Worm (Caenorhabditis elegans) whole organism, young adult: ENCODE data around the gene T20D3.14.

Source experiments
- C06A6.2 ChIP-seq: fragments of 200-800 bp; sonication (Bioruptor generic); conservative IDR thresholded peaks from 2 replicates; pipeline ENCODE4 v1.3.6; 2022; ENCODE audit warnings: missing genetic modification characterization, missing compliant biosample characterization
- F10E7.11 ChIP-seq: sonication (generic microtip); optimal IDR thresholded peaks from 2 replicates; lab custom pipeline; 2017; ENCODE audit warnings: mild to moderate bottlenecking, missing genetic modification characterization, moderate library complexity, missing compliant biosample characterization
- F33H1.4 ChIP-seq: fragments of 200-800 bp; sonication (Bioruptor generic); IDR thresholded peaks from 2 replicates; pipeline ENCODE4 v1.3.6; 2022; ENCODE audit warnings: missing genetic modification reagents, missing genetic modification characterization, missing compliant biosample characterization
- F49E8.2 ChIP-seq: sonication (generic microtip); optimal IDR thresholded peaks from 3 replicates; lab custom pipeline; 2017; ENCODE audit warnings: missing genetic modification characterization, mild to moderate bottlenecking, missing compliant biosample characterization, antibody characterized with exemption, moderate library complexity; ENCODE audit not compliant: insufficient read depth
- F55B11.4 ChIP-seq: sonication (generic microtip); optimal IDR thresholded peaks from 2 replicates; lab custom pipeline; 2016; ENCODE audit warnings: missing compliant biosample characterization, missing genetic modification characterization, borderline replicate concordance; ENCODE audit not compliant: insufficient read depth
- F57A8.1 ChIP-seq: fragments of 200-800 bp; sonication (Bioruptor generic); optimal IDR thresholded peaks from 2 replicates; lab custom pipeline; 2018; ENCODE audit warnings: mild to moderate bottlenecking, missing genetic modification characterization, moderate library complexity, missing compliant biosample characterization
- Y53G8AR.9 ChIP-seq: fragments of 200-800 bp; sonication (Bioruptor generic); conservative IDR thresholded peaks from 2 replicates; pipeline ENCODE4 v1.3.6; 2022; ENCODE audit warnings: missing genetic modification reagents, missing genetic modification characterization, missing compliant biosample characterization
- Y56A3A.18 ChIP-seq: fragments of 200-800 bp; sonication (Bioruptor generic); IDR thresholded peaks from 2 replicates; pipeline ENCODE4 v1.3.6; 2022; ENCODE audit warnings: missing genetic modification reagents, missing genetic modification characterization, missing compliant biosample characterization
- Y79H2A.3 ChIP-seq: fragments of 200-800 bp; sonication (Bioruptor generic); conservative IDR thresholded peaks from 2 replicates; pipeline ENCODE4 v1.3.6; 2022; ENCODE audit warnings: missing genetic modification reagents, missing genetic modification characterization, missing compliant biosample characterization
- Y95B8A.8 ChIP-seq: fragments of 200-800 bp; sonication (Bioruptor generic); IDR thresholded peaks from 2 replicates; pipeline ENCODE4 v1.3.6; 2022; ENCODE audit warnings: missing genetic modification reagents, missing genetic modification characterization, missing compliant biosample characterization
- akir-1 ChIP-seq: fragments of 200-800 bp; sonication (Bioruptor generic); optimal IDR thresholded peaks from 2 replicates; lab custom pipeline; 2018; ENCODE audit warnings: mild to moderate bottlenecking, missing genetic modification characterization, moderate library complexity, missing compliant biosample characterization
- attf-3 ChIP-seq: fragments of 200-800 bp; sonication (Bioruptor generic); conservative IDR thresholded peaks from 2 replicates; pipeline ENCODE4 v1.3.6; 2022; ENCODE audit warnings: missing genetic modification reagents, missing genetic modification characterization, missing compliant biosample characterization
- bed-1 ChIP-seq: fragments of 200-800 bp; sonication (Bioruptor generic); IDR thresholded peaks from 2 replicates; pipeline ENCODE4 v1.3.6; 2022; ENCODE audit warnings: missing genetic modification reagents, missing genetic modification characterization, missing compliant biosample characterization
- cebp-2 ChIP-seq: fragments of 200-800 bp; sonication (Bioruptor generic); IDR thresholded peaks from 2 replicates; pipeline ENCODE4 v1.3.6; 2022; ENCODE audit warnings: missing genetic modification characterization, missing compliant biosample characterization
- ceh-100 ChIP-seq: fragments of 200-800 bp; sonication (Bioruptor generic); IDR thresholded peaks from 2 replicates; pipeline ENCODE4 v1.3.6; 2022; ENCODE audit warnings: missing genetic modification reagents, missing genetic modification characterization, missing compliant biosample characterization
- ceh-58 ChIP-seq: fragments of 200-800 bp; sonication (Bioruptor generic); IDR thresholded peaks from 2 replicates; pipeline ENCODE4 v1.3.6; 2022; ENCODE audit warnings: missing genetic modification characterization, missing compliant biosample characterization
- chd-7 ChIP-seq: sonication (generic microtip); optimal IDR thresholded peaks from 2 replicates; lab custom pipeline; 2016; ENCODE audit warnings: mild to moderate bottlenecking, missing genetic modification characterization, moderate library complexity, missing compliant biosample characterization
- efl-1 ChIP-seq: fragments of 150-350 bp; optimal IDR thresholded peaks from 2 replicates; lab custom pipeline; 2014; ENCODE audit warnings: missing biosample characterization, missing genetic modification reagents, missing genetic modification characterization
- egl-44 ChIP-seq: fragments of 200-800 bp; sonication (Bioruptor generic); IDR thresholded peaks from 2 replicates; pipeline ENCODE4 v1.3.6; 2022; ENCODE audit warnings: missing genetic modification reagents, missing genetic modification characterization, missing compliant biosample characterization
- ets-4 ChIP-seq: fragments of 200-800 bp; sonication (Bioruptor generic); optimal IDR thresholded peaks from 2 replicates; lab custom pipeline; 2018; ENCODE audit warnings: mild to moderate bottlenecking, missing genetic modification characterization, missing compliant biosample characterization
- gei-17 ChIP-seq: fragments of 200-800 bp; sonication (Bioruptor generic); optimal IDR thresholded peaks from 2 replicates; lab custom pipeline; 2018; ENCODE audit warnings: mild to moderate bottlenecking, missing genetic modification characterization, missing compliant biosample characterization
- lag-1 ChIP-seq: fragments of 200-800 bp; sonication (Bioruptor generic); IDR thresholded peaks from 2 replicates; pipeline ENCODE4 v1.3.6; 2022; ENCODE audit warnings: missing genetic modification reagents, missing genetic modification characterization, missing compliant biosample characterization
- lin-26 ChIP-seq: fragments of 200-800 bp; sonication (Bioruptor generic); IDR thresholded peaks from 2 replicates; pipeline ENCODE4 v1.3.6; 2022; ENCODE audit warnings: missing genetic modification reagents, missing genetic modification characterization, missing compliant biosample characterization
- lin-35 ChIP-seq, 3 experiments: fragments of 150-350 bp in 2 of 3; sonication (generic microtip) in 1 of 3; optimal IDR thresholded peaks; 2 replicates each; lab custom pipeline; 2014 to 2018; ENCODE audit warnings: missing biosample characterization in 3 of 3, missing genetic modification characterization in 3 of 3, missing genetic modification reagents in 3 of 3
- lin-40 ChIP-seq: sonication (generic microtip); optimal IDR thresholded peaks from 2 replicates; lab custom pipeline; 2016; ENCODE audit warnings: missing genetic modification characterization, mild to moderate bottlenecking, missing compliant biosample characterization, missing genotype, missing genetic modification reagents
- lin-54 ChIP-seq: fragments of 200-800 bp; sonication (Bioruptor generic); optimal IDR thresholded peaks from 2 replicates; lab custom pipeline; 2018; ENCODE audit warnings: mild to moderate bottlenecking, missing genetic modification characterization, missing compliant biosample characterization
- lsl-1 ChIP-seq: fragments of 200-800 bp; sonication (Bioruptor generic); optimal IDR thresholded peaks from 2 replicates; lab custom pipeline; 2018; ENCODE audit warnings: mild to moderate bottlenecking, missing genetic modification characterization, moderate library complexity, missing compliant biosample characterization
- madf-6 ChIP-seq: fragments of 200-800 bp; sonication (Bioruptor generic); IDR thresholded peaks from 2 replicates; pipeline ENCODE4 v1.3.6; 2022; ENCODE audit warnings: missing genetic modification reagents, missing genetic modification characterization, missing compliant biosample characterization
- mes-4 ChIP-seq: sonication (generic microtip); optimal IDR thresholded peaks from 2 replicates; lab custom pipeline; 2016; ENCODE audit warnings: missing genotype, missing genetic modification characterization, missing compliant biosample characterization
- mxl-1 ChIP-seq: sonication (generic microtip); optimal IDR thresholded peaks from 2 replicates; lab custom pipeline; 2016; ENCODE audit warnings: missing genetic modification characterization, missing compliant biosample characterization
- nhr-120 ChIP-seq: fragments of 200-800 bp; sonication (Bioruptor generic); IDR thresholded peaks from 2 replicates; pipeline ENCODE4 v1.3.6; 2022; ENCODE audit warnings: missing genetic modification characterization, missing compliant biosample characterization
- nhr-179 ChIP-seq: sonication (generic microtip); optimal IDR thresholded peaks from 2 replicates; lab custom pipeline; 2016; ENCODE audit warnings: mild to moderate bottlenecking, missing genetic modification characterization, missing compliant biosample characterization
- pha-4 ChIP-seq: fragments of 150-350 bp; sonication (generic microtip); optimal IDR thresholded peaks from 2 replicates; lab custom pipeline; 2014; ENCODE audit warnings: missing biosample characterization, missing genetic modification reagents, missing genetic modification characterization
- rpc-1 ChIP-seq, 2 experiments: fragments of 150-350 bp in 1 of 2; sonication (generic microtip) in 1 of 2; optimal IDR thresholded peaks; 2 replicates each; lab custom pipeline; 2014 to 2018; ENCODE audit warnings: missing biosample characterization in 1 of 2, missing genetic modification characterization in 1 of 2, missing genetic modification reagents in 1 of 2, missing genotype in 1 of 2
- sdz-38 ChIP-seq: sonication (generic microtip); optimal IDR thresholded peaks from 2 replicates; lab custom pipeline; 2016; ENCODE audit warnings: missing genotype, missing genetic modification characterization, missing compliant biosample characterization
- snpc-3.4 ChIP-seq: sonication (generic microtip); optimal IDR thresholded peaks from 2 replicates; lab custom pipeline; 2017; ENCODE audit warnings: missing genetic modification characterization, mild to moderate bottlenecking, missing compliant biosample characterization, antibody characterized with exemption, moderate library complexity, missing genotype, missing genetic modification reagents
- somi-1 ChIP-seq: fragments of 200-800 bp; sonication (Bioruptor generic); optimal IDR thresholded peaks from 2 replicates; lab custom pipeline; 2018; ENCODE audit warnings: mild to moderate bottlenecking, missing genetic modification characterization, missing compliant biosample characterization
- tbp1 ChIP-seq: fragments of 200-800 bp; sonication (Bioruptor generic); optimal IDR thresholded peaks from 2 replicates; lab custom pipeline; 2018; ENCODE audit warnings: mild to moderate bottlenecking, missing genetic modification characterization, missing compliant biosample characterization
- tbx-9 ChIP-seq: sonication (generic microtip); optimal IDR thresholded peaks from 2 replicates; lab custom pipeline; 2016; ENCODE audit warnings: borderline replicate concordance, missing genetic modification characterization, inconsistent platforms, missing compliant biosample characterization
- tlf-1 ChIP-seq: fragments of 200-800 bp; sonication (Bioruptor generic); optimal IDR thresholded peaks from 2 replicates; lab custom pipeline; 2018; ENCODE audit warnings: mild to moderate bottlenecking, missing genetic modification characterization, missing compliant biosample characterization
- unc-62 ChIP-seq: fragments of 150-350 bp; optimal IDR thresholded peaks from 2 replicates; lab custom pipeline; 2014; ENCODE audit warnings: missing biosample characterization, missing genetic modification reagents, missing genetic modification characterization
- xnd-1 ChIP-seq: sonication (generic microtip); optimal IDR thresholded peaks from 2 replicates; lab custom pipeline; 2016; ENCODE audit warnings: missing genotype, missing genetic modification reagents, missing genetic modification characterization, missing compliant biosample characterization
- zfh-2 ChIP-seq: fragments of 200-800 bp; sonication (Bioruptor generic); conservative IDR thresholded peaks from 2 replicates; pipeline ENCODE4 v1.3.6; 2022; ENCODE audit warnings: missing genetic modification reagents, missing genetic modification characterization, missing compliant biosample characterization
- ztf-18 ChIP-seq: sonication (generic microtip); optimal IDR thresholded peaks from 2 replicates; lab custom pipeline; 2016; ENCODE audit warnings: missing genotype, mild to moderate bottlenecking, missing genetic modification characterization, missing compliant biosample characterization
- ztf-25 ChIP-seq: fragments of 200-800 bp; sonication (Bioruptor generic); IDR thresholded peaks from 2 replicates; pipeline ENCODE4 v1.3.6; 2022; ENCODE audit warnings: missing genetic modification reagents, missing genetic modification characterization, missing compliant biosample characterization
- ztf-26 ChIP-seq: sonication (generic microtip); optimal IDR thresholded peaks from 2 replicates; lab custom pipeline; 2017; ENCODE audit warnings: missing genetic modification characterization, missing compliant biosample characterization
- ztf-28 ChIP-seq: fragments of 200-800 bp; sonication (Bioruptor generic); IDR thresholded peaks from 2 replicates; pipeline ENCODE4 v1.3.6; 2022; ENCODE audit warnings: missing genetic modification reagents, missing genetic modification characterization, missing compliant biosample characterization
- ztf-3 ChIP-seq: fragments of 200-800 bp; sonication (Bioruptor generic); optimal IDR thresholded peaks from 2 replicates; lab custom pipeline; 2018; ENCODE audit warnings: mild to moderate bottlenecking, missing genetic modification characterization, missing compliant biosample characterization

The T20D3.14 gene

ce11 chrIV:9320023-9320422, 15.7 kb downstream of the T20D3.14 start (continued):
- no peak for TF ChIP-seq ceh-58 (GFP tag; lab: Robert Waterston, UW)
- TF ChIP-seq lag-1 (GFP tag; lab: Robert Waterston, UW) = no peak
- TF ChIP-seq zfh-2 (GFP tag; lab: Robert Waterston, UW) = no peak
- no peak for TF ChIP-seq Y79H2A.3 (GFP tag; lab: Robert Waterston, UW)
- no peak for TF ChIP-seq sdz-38 (tag; lab: Kevin White, UChicago)
- TF ChIP-seq gei-17 (GFP tag; lab: Kevin White, UChicago) = no peak
- no peak for TF ChIP-seq ztf-25
- no peak for TF ChIP-seq F57A8.1 (GFP tag; lab: Kevin White, UChicago)
- no peak for TF ChIP-seq ets-4 (GFP tag; lab: Kevin White, UChicago)
- no peak for TF ChIP-seq nhr-120 (GFP tag; lab: Robert Waterston, UW)
- TF ChIP-seq pha-4 (tag; lab: Kevin White, UChicago) = no peak
- 0 out of 2 replicates have a peak, but pooled peaks have one; percentile 37 for TF ChIP-seq bed-1 (GFP tag; lab: Robert Waterston, UW)
- no peak for TF ChIP-seq F49E8.2 (tag; lab: Kevin White, UChicago)
- no peak for TF ChIP-seq Y56A3A.18 (GFP tag; lab: Robert Waterston, UW)
- TF ChIP-seq attf-3 (GFP tag; lab: Robert Waterston, UW) = no peak
- TF ChIP-seq ztf-18 (tag; lab: Kevin White, UChicago) = no peak
- TF ChIP-seq lin-26 (GFP tag; lab: Robert Waterston, UW) = peak; percentile 58; the same call in 1 of the 2 replicates
- no peak for TF ChIP-seq ztf-3 (GFP tag; lab: Kevin White, UChicago)
- no peak for TF ChIP-seq C06A6.2 (GFP tag; lab: Robert Waterston, UW)
- no peak for TF ChIP-seq egl-44 (GFP tag; lab: Robert Waterston, UW)
- no peak for TF ChIP-seq ztf-26 (tag; lab: Kevin White, UChicago)
- no peak for TF ChIP-seq Y95B8A.8
- no peak for TF ChIP-seq lin-40 (tag; lab: Kevin White, UChicago)
- TF ChIP-seq efl-1 = no peak
- no peak for TF ChIP-seq mes-4 (tag; lab: Kevin White, UChicago)
- TF ChIP-seq F55B11.4 = no peak
- no peak for TF ChIP-seq xnd-1
- TF ChIP-seq madf-6 (GFP tag; lab: Robert Waterston, UW) = no peak
- TF ChIP-seq ceh-100 (GFP tag; lab: Robert Waterston, UW) = no peak
- no peak for TF ChIP-seq somi-1 (GFP tag; lab: Kevin White, UChicago)
- TF ChIP-seq Y53G8AR.9 = 0 out of 2 replicates have a peak, but pooled peaks have one; percentile 45
- TF ChIP-seq tbp1 (GFP tag; lab: Kevin White, UChicago) = no peak
- TF ChIP-seq rpc-1 (optimal IDR thresholded peaks at IDR 0.05; lab: Kevin White, UChicago) = no peak
- no peak for TF ChIP-seq rpc-1 (tag; optimal IDR thresholded peaks at IDR 0.05; lab: Kevin White, UChicago)
- TF ChIP-seq chd-7 (tag; lab: Kevin White, UChicago) = no peak
- no peak for TF ChIP-seq mxl-1 (tag; lab: Kevin White, UChicago)
- no peak for TF ChIP-seq F33H1.4 (GFP tag; lab: Robert Waterston, UW)
- TF ChIP-seq akir-1 (GFP tag; lab: Kevin White, UChicago) = no peak
- TF ChIP-seq lin-35 (GFP tag; optimal IDR thresholded peaks at IDR 0.05; lab: Kevin White, UChicago) = no peak
- no peak for TF ChIP-seq cebp-2 (GFP tag; lab: Robert Waterston, UW)
- TF ChIP-seq ztf-28 (GFP tag; lab: Robert Waterston, UW) = no peak
- TF ChIP-seq lsl-1 (GFP tag; lab: Kevin White, UChicago) = no peak
- no peak for TF ChIP-seq lin-54
- no peak for TF ChIP-seq snpc-3.4 (tag; lab: Kevin White, UChicago)
- TF ChIP-seq nhr-179 (tag; lab: Kevin White, UChicago) = no peak
- TF ChIP-seq unc-62 = no peak
- TF ChIP-seq F10E7.11 (tag; lab: Kevin White, UChicago) = no peak
- no peak for TF ChIP-seq tlf-1 (GFP tag; lab: Kevin White, UChicago)
- TF ChIP-seq tbx-9 (tag; lab: Kevin White, UChicago) = no peak
